Fruit fly (Drosophila melanogaster) ovary, adult (tissue): Measurements from ENCODE around the gene CG14100.
A peak's percentile ranks its signal among the peaks of the same experiment; 100 is the strongest.

Experiments used
- CG17801 ChIP-seq: fragments of 200-800 bp; optimal IDR thresholded peaks from 2 replicates; lab custom pipeline; 2019; ENCODE audit warnings: missing biosample characterization, mild to moderate bottlenecking, missing genetic modification characterization, moderate library complexity; ENCODE audit not compliant: partially characterized antibody

Gene CG14100

dm6 chr3L:19590422-19590821, at the start of gene CG14100:
Gene CG14100, minus strand, starts transcription at chr3L:19590524.
- TF ChIP-seq CG17801 (GFP tag; lab: Kevin White, UChicago), result peak; percentile 100

dm6 chr3L:19636821-19637460, 46.6 kb upstream of the CG14100 start:
- TF ChIP-seq CG17801 (GFP tag; lab: Kevin White, UChicago), result no peak

dm6 chr3L:19635478-19635996, 45.2 kb upstream of the CG14100 start, which contains the start of gene wnd:
Gene wnd, minus strand, starts transcription at chr3L:19635783.
- peak; percentile 17 for TF ChIP-seq CG17801 (GFP tag; lab: Kevin White, UChicago)

dm6 chr3L:19634788-19635448, 44.6 kb upstream of the CG14100 start:
- peak; percentile 61 for TF ChIP-seq CG17801 (GFP tag; lab: Kevin White, UChicago)

dm6 chr3L:19632766-19633632, 42.7 kb upstream of the CG14100 start:
- TF ChIP-seq CG17801 (GFP tag; lab: Kevin White, UChicago), result peak; percentile 83

- no peak for TF ChIP-seq CG17801 (GFP tag; lab: Kevin White, UChicago)
These were observed 41.5 kb upstream of the CG14100 start for dm6 chr3L:19631867-19632266.

dm6 chr3L:19630701-19631100, 40.4 kb upstream of the CG14100 start:
- no peak for TF ChIP-seq CG17801 (GFP tag; lab: Kevin White, UChicago)

dm6 chr3L:19618072-19618958, 28.0 kb upstream of the CG14100 start, which contains the start of gene asf1:
Gene asf1, plus strand, starts transcription at chr3L:19618894.
- no peak for TF ChIP-seq CG17801 (GFP tag; lab: Kevin White, UChicago)

dm6 chr3L:19612172-19612571, 21.8 kb upstream of the CG14100 start, which contains the start of the genes Lon and PIG-F:
Gene Lon, minus strand, starts transcription at chr3L:19612199.
Gene PIG-F, plus strand, starts transcription at chr3L:19612455.
- peak; percentile 99 for TF ChIP-seq CG17801 (GFP tag; lab: Kevin White, UChicago)

- no peak for TF ChIP-seq CG17801 (GFP tag; lab: Kevin White, UChicago)
These were observed 15.7 kb upstream of the CG14100 start, which contains the start of the genes lush and CG9372 for dm6 chr3L:19605974-19606497. Gene lush, minus strand, starts transcription at chr3L:19606090. Gene CG9372, plus strand, starts transcription at chr3L:19606208.

- TF ChIP-seq CG17801 (GFP tag; lab: Kevin White, UChicago), result no peak
These were observed 11.1 kb upstream of the CG14100 start, which contains the start of gene CG9368 for dm6 chr3L:19601413-19601812. Gene CG9368, plus strand, starts transcription at chr3L:19601633.

- TF ChIP-seq CG17801 (GFP tag; lab: Kevin White, UChicago), result no peak
These were observed 8.2 kb upstream of the CG14100 start, which contains the start of the genes ash1 and Taf6 for dm6 chr3L:19598369-19599148. Gene ash1, minus strand, starts transcription at chr3L:19598755. Gene Taf6, plus strand, starts transcription at chr3L:19599088.
